Fruit fly (Drosophila melanogaster) whole organism, pupa: ENCODE measurements around the gene Sec24CD.

Experiments
- CG10348 ChIP-seq: fragments of 200-800 bp; sonication (Bioruptor generic); IDR thresholded peaks from 2 replicates; pipeline ENCODE4 v1.3.6; 2022; ENCODE audit warnings: missing biosample characterization, missing genetic modification characterization
- CG12605 ChIP-seq: fragments of 200-800 bp; sonication (Bioruptor generic); IDR thresholded peaks from 2 replicates; pipeline ENCODE4 v1.3.6; 2022; ENCODE audit warnings: missing biosample characterization, missing genetic modification characterization
- CG13204 ChIP-seq: fragments of 200-800 bp; sonication (Bioruptor generic); optimal IDR thresholded peaks from 2 replicates; lab custom pipeline; 2018; ENCODE audit warnings: missing biosample characterization, mild to moderate bottlenecking, missing genetic modification characterization, moderate library complexity
- CG14655 ChIP-seq: fragments of 200-800 bp; sonication (Bioruptor generic); optimal IDR thresholded peaks from 3 replicates; lab custom pipeline; 2017; ENCODE audit warnings: mild to moderate bottlenecking, missing biosample characterization, missing genetic modification reagents, missing genetic modification characterization
- CG15710 ChIP-seq: fragments of 200-800 bp; sonication (Bioruptor generic); optimal IDR thresholded peaks from 2 replicates; lab custom pipeline; 2018; ENCODE audit warnings: missing biosample characterization, mild to moderate bottlenecking, missing genetic modification characterization, moderate library complexity
- CG17806 ChIP-seq: fragments of 200-800 bp; sonication (Bioruptor generic); optimal IDR thresholded peaks from 2 replicates; lab custom pipeline; 2018; ENCODE audit warnings: missing biosample characterization, mild to moderate bottlenecking, missing genetic modification characterization, moderate library complexity
- CG32121 ChIP-seq: fragments of 200-800 bp; sonication (Bioruptor generic); IDR thresholded peaks from 2 replicates; pipeline ENCODE4 v1.3.6; 2022; ENCODE audit warnings: missing biosample characterization, missing genetic modification characterization
- CG34367 ChIP-seq: fragments of 200-800 bp; sonication (Bioruptor generic); optimal IDR thresholded peaks from 2 replicates; lab custom pipeline; 2018; ENCODE audit warnings: missing biosample characterization, mild to moderate bottlenecking, missing genetic modification characterization
- CG4496 ChIP-seq: fragments of 200-800 bp; sonication (Bioruptor generic); IDR thresholded peaks from 3 replicates; pipeline ENCODE4 v1.3.6; 2022; ENCODE audit warnings: missing biosample characterization, missing genetic modification characterization
- CG8159 ChIP-seq: fragments of 200-800 bp; sonication (Bioruptor generic); optimal IDR thresholded peaks from 3 replicates; lab custom pipeline; 2018; ENCODE audit warnings: missing biosample characterization, mild to moderate bottlenecking, missing genetic modification characterization, moderate library complexity
- CG8301 ChIP-seq: fragments of 200-800 bp; sonication (Bioruptor generic); optimal IDR thresholded peaks from 2 replicates; lab custom pipeline; 2018; ENCODE audit warnings: missing biosample characterization, mild to moderate bottlenecking, missing genetic modification characterization
- CG9948 ChIP-seq: fragments of 200-800 bp; sonication (Bioruptor generic); optimal IDR thresholded peaks from 2 replicates; lab custom pipeline; 2018; ENCODE audit warnings: missing biosample characterization, mild to moderate bottlenecking, missing genetic modification characterization, moderate library complexity
- D1 ChIP-seq: fragments of 200-800 bp; sonication (Bioruptor generic); optimal IDR thresholded peaks from 2 replicates; lab custom pipeline; 2018; ENCODE audit warnings: missing biosample characterization, mild to moderate bottlenecking, missing genetic modification characterization, moderate library complexity
- EcR ChIP-seq: fragments of 200-800 bp; sonication (Bioruptor generic); optimal IDR thresholded peaks from 3 replicates; lab custom pipeline; 2019; ENCODE audit warnings: missing biosample characterization, missing genetic modification characterization, mild to moderate bottlenecking, moderate library complexity, missing genetic modification reagents
- Ets98B ChIP-seq: fragments of 200-800 bp; sonication (Bioruptor generic); IDR thresholded peaks from 2 replicates; pipeline ENCODE4 v1.3.6; 2022; ENCODE audit warnings: missing biosample characterization, missing genetic modification characterization
- Pif1B ChIP-seq: fragments of 200-800 bp; sonication (Bioruptor generic); optimal IDR thresholded peaks from 3 replicates; lab custom pipeline; 2016; ENCODE audit warnings: missing biosample characterization, missing genetic modification characterization
- fd96Ca ChIP-seq: fragments of 200-800 bp; sonication (Bioruptor generic); IDR thresholded peaks from 3 replicates; pipeline ENCODE4 v1.3.6; 2022; ENCODE audit warnings: missing biosample characterization, missing genetic modification characterization
- gl ChIP-seq: fragments of 200-800 bp; sonication (Bioruptor generic); optimal IDR thresholded peaks from 2 replicates; lab custom pipeline; 2018; ENCODE audit warnings: missing biosample characterization, mild to moderate bottlenecking, missing genetic modification characterization
- rn ChIP-seq: fragments of 200-800 bp; sonication (Bioruptor generic); IDR thresholded peaks from 2 replicates; pipeline ENCODE4 v1.3.6; 2022; ENCODE audit warnings: missing biosample characterization, missing genetic modification characterization

The Sec24CD gene

dm6 chr2L:2181971-2182643 lies 54.5 kb downstream of the Sec24CD start:
- TF ChIP-seq CG14655 (no peak), CG13204 (GFP tag; lab: Kevin White, UChicago) (no peak), Pif1B (GFP tag; lab: Kevin White, UChicago) (no peak), rn (GFP tag; lab: Robert Waterston, UW) (no peak), fd96Ca (GFP tag; lab: Robert Waterston, UW) (no peak), CG17806 (tag; lab: Kevin White, UChicago) (no peak), EcR (no peak), gl (tag; lab: Kevin White, UChicago) (no peak), CG34367 (no peak), CG15710 (tag; lab: Kevin White, UChicago) (no peak), CG10348 (GFP tag; lab: Robert Waterston, UW) (no peak), D1 (tag; lab: Kevin White, UChicago) (no peak), CG8159 (tag; lab: Kevin White, UChicago) (no peak), CG8301 (no peak), CG12605 (GFP tag; lab: Robert Waterston, UW) (no peak), CG4496 (GFP tag; lab: Robert Waterston, UW) (no peak), Ets98B (GFP tag; lab: Robert Waterston, UW) (no peak), CG32121 (GFP tag; lab: Robert Waterston, UW) (no peak), CG9948 (tag; lab: Kevin White, UChicago) (no peak)
